Fruit fly (Drosophila melanogaster): ENCODE results near the gene Cpr65Ay.

The Cpr65Ay gene

DNA sequence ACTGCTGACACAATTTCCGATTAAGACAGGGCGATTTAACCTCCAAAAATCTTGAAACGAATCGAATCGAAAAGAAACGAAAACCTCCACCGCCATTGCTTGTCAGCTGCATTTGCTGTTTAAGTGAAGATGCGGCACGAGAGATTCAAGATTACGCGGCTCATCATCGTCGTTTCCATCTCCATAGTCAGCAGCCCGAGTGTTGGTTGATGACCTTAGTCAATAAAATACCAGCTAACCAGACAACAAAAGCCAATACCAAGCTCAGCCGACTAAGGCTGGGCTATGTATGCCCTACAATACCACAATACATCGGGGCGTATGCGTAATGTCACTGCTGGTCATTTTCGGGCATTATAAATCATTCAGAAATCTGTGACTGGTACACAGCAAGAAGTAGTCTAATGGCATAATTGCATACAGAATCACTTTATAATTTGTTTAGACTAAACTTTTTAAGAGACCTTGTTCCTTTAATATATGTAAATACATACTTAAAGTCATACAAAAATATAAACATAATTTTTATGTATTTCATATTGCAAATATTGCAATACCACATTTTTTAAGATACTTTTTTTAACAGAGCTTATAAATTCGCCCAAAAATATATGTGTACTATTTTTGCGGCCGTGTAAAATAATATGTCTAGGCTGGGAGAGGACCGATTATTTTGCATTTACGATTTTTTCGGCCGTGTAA, 17.5 kb downstream of the Cpr65Ay start:
- TF ChIP-seq ttk (optimal IDR thresholded peaks at IDR 0.05) (no peak), Myc (optimal IDR thresholded peaks at IDR 0.05) (no peak), Sin3A (optimal IDR thresholded peaks at IDR 0.05) (no peak), h (optimal IDR thresholded peaks at IDR 0.05) (no peak), insv (optimal IDR thresholded peaks at IDR 0.05) (no peak), psq (optimal IDR thresholded peaks at IDR 0.05) (no peak)

DNA sequence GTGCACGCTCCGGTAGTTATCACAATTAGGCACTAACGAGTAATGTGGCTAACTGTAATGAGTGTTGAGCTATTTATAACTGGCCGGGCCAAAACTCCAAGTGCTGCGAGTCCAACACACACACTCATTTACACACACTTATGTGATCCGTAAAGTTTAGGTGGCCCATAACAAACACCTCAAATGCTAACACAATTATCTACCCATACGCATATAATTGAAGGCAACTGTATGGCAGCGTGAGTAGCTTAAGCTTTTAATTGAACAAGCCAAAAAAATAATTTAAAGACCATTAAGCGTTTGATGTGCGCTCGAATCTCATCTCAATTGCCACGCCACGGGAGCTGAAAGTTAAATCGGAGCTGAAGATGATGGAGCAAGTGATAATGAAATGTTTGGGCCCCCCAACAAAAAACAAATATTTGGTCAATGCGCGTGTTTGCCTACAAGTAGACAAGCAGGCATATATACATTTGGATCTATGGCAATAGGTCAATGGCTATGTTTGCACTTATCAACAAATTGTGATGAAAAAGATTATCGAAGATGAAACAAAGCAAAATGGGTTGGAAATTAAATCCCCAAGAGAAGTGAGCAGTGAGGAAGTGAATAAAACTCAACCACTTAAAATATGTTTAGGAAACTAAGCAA, 18.4 kb downstream of the Cpr65Ay start, which contains the start of gene Cpr65Av:
Gene Cpr65Av (minus strand): TSS at position 51 of the 651 bp plus-strand sequence.
- no peak for TF ChIP-seq Sin3A (optimal IDR thresholded peaks at IDR 0.05)
- no peak for TF ChIP-seq h (optimal IDR thresholded peaks at IDR 0.05)

DNA sequence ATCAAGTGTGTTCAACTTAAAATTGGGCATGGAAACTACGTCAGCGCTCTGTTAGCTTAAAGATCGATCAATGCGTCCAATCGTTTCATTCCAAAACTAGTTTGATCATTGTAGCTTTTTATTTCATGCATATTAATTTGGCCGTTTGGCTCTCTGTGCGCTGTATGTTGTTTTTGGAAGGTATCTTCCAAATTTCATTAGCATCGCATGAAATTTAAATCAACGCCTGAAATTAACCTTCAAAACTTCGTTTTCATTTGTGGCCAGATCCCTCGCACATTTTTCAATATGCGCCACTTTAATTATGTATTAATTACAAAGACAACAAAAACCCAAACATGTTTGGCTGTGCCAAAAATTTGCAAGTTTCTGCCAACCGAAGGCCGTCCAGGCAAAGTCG, 19.8 kb downstream of the Cpr65Ay start:
- TF ChIP-seq Sin3A (optimal IDR thresholded peaks at IDR 0.05) (no peak), psq (optimal IDR thresholded peaks at IDR 0.05) (no peak), h (optimal IDR thresholded peaks at IDR 0.05) (no peak), Myc (optimal IDR thresholded peaks at IDR 0.05) (no peak), insv (optimal IDR thresholded peaks at IDR 0.05) (no peak), ttk (optimal IDR thresholded peaks at IDR 0.05) (no peak)

DNA sequence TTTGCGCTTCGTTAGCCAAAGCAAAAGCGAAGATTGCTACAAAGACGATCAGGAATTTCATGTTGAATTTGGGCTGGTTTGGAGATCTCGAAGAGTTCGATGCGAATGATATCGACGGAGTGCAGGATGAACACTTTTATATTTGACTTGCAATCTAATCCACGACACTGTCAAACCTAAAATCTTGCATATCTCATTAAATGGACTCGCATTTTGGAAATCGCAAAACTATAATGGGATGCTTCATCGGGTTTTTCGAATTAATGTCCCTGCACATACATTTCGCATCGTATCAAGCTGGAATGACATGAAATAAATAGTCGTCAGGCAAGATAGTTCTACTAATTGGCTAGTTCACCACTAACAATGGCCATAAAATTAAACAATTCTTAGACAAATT, 20.4 kb downstream of the Cpr65Ay start, which contains the start of gene Lcp65Ae:
Gene Lcp65Ae (minus strand): TSS at position 101 of the 400 bp plus-strand sequence.
- TF ChIP-seq Myc (optimal IDR thresholded peaks at IDR 0.05) (no peak), ttk (optimal IDR thresholded peaks at IDR 0.05) (no peak), Sin3A (optimal IDR thresholded peaks at IDR 0.05) (no peak), h (optimal IDR thresholded peaks at IDR 0.05) (no peak), insv (optimal IDR thresholded peaks at IDR 0.05) (no peak), psq (optimal IDR thresholded peaks at IDR 0.05) (no peak)

DNA sequence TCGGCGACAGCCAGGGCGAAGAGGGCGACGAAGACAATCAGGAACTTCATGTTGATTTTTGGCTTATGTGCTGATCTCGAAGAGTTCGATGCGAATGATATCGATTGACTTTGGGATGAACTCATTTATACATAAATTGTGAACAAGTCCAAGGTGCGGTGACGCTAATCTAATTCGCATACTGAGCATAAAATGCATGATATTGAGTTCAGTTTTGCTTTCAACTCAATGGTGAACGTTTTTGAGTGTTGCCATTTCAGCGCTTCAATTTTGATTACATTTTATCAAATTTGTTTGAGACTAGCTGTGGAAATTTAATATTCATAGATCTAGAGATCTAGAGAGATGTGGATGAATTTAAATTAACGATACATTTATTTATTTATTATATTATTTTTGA, 21.7 kb downstream of the Cpr65Ay start, which contains the start of gene Lcp65Af:
Gene Lcp65Af (minus strand): TSS at position 101 of the 400 bp plus-strand sequence.
- TF ChIP-seq insv (optimal IDR thresholded peaks at IDR 0.05) (no peak), Myc (optimal IDR thresholded peaks at IDR 0.05) (no peak), ttk (optimal IDR thresholded peaks at IDR 0.05) (no peak), psq (optimal IDR thresholded peaks at IDR 0.05) (no peak), h (optimal IDR thresholded peaks at IDR 0.05) (no peak), Sin3A (optimal IDR thresholded peaks at IDR 0.05) (no peak)

DNA sequence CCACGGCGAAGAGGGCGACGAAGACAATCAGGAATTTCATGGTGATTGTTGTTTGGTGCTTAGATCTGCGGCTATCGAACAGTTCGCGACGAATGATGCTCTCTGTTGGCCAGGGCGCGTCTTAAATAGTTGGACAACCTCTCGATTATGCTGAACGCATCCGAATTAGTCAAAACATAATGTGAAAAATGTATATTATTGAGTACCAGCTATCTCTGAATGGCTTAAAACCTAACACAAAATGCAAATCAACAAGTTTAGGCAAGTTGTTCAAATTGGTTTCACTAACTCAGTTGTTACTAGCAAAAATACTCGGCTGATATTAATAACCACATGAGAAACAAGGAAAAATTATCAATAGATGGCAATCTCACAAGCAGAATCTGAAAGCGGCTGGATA, 23.3 kb downstream of the Cpr65Ay start, which contains the start of gene Lcp65Ag1:
Gene Lcp65Ag1 (minus strand): TSS at position 101 of the 400 bp plus-strand sequence.
- TF ChIP-seq h (optimal IDR thresholded peaks at IDR 0.05): no peak
- no peak for TF ChIP-seq ttk (optimal IDR thresholded peaks at IDR 0.05)
- no peak for TF ChIP-seq psq (optimal IDR thresholded peaks at IDR 0.05)
- no peak for TF ChIP-seq Myc (optimal IDR thresholded peaks at IDR 0.05)
- no peak for TF ChIP-seq insv (optimal IDR thresholded peaks at IDR 0.05)
- TF ChIP-seq Sin3A (optimal IDR thresholded peaks at IDR 0.05): no peak

DNA sequence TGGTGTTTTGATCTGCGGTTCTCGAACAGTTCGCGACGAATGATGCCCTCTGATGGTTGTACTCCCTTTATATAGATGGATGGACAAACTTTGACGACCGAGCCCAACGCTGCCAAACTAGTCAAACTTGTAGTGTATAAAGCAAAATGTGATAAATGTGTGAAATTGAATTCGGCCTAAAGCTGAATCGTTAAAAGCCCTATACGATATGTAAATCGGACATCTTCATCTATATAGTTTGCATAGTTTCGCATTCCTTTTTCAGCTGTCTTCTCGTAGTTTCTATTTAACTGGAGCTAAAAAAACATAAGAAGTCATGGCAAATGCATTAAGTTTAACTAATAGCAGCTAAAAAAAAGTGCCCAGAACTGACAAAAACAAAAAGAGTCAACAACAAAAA, 24.9 kb downstream of the Cpr65Ay start, which contains the start of gene Lcp65Ag2:
Gene Lcp65Ag2 (minus strand): TSS at position 48 of the 400 bp plus-strand sequence.
- no peak for TF ChIP-seq insv (optimal IDR thresholded peaks at IDR 0.05)
- no peak for TF ChIP-seq ttk (optimal IDR thresholded peaks at IDR 0.05)
- TF ChIP-seq Myc (optimal IDR thresholded peaks at IDR 0.05): no peak
- TF ChIP-seq Sin3A (optimal IDR thresholded peaks at IDR 0.05): no peak
- TF ChIP-seq h (optimal IDR thresholded peaks at IDR 0.05): no peak
- no peak for TF ChIP-seq psq (optimal IDR thresholded peaks at IDR 0.05)

DNA sequence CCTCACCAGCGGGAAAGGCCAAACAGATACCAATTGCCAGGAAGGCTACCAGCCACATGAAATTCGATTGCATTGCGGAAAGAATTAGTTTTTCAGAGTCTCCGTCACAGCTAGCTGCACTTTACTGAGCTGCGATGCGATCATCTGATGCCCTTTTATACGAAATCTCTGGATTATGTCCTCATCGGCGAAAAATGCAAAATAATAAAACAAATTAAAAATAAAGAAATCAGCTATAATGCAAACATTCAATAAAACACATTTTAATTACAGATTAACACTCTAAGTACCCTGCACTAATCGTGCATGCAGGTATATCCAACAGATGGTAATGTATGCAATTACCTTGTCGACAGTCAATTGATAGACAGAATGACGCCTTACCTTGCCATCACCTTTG, 26.4 kb downstream of the Cpr65Ay start, which contains the start of gene Cpr65Au:
Gene Cpr65Au (minus strand): TSS at position 101 of the 400 bp plus-strand sequence.
- TF ChIP-seq insv (optimal IDR thresholded peaks at IDR 0.05): no peak
- TF ChIP-seq Sin3A (optimal IDR thresholded peaks at IDR 0.05): no peak
- no peak for TF ChIP-seq ttk (optimal IDR thresholded peaks at IDR 0.05)
- TF ChIP-seq Myc (optimal IDR thresholded peaks at IDR 0.05): no peak
- no peak for TF ChIP-seq h (optimal IDR thresholded peaks at IDR 0.05)

DNA sequence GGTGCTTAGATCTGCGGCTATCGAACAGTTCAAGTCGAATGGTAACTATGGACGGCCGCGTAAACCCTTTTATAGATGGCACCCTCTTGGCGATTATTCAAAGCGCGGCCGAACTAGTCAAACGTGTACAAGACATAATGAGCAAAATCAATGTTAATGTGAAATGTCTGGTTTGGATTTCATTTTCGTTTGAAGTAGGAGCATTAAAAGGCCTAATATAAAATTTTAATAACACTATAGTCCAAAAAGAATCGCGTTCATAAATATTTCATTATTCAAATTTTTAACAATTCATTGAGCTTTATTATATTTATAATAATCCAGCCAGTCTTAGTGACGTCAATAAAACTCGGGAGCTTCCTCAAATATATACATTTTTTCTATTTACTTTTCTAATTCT, 27.5 kb downstream of the Cpr65Ay start, which contains the start of gene Lcp65Ag3:
Gene Lcp65Ag3 (minus strand): TSS at position 46 of the 400 bp plus-strand sequence.
- TF ChIP-seq insv (optimal IDR thresholded peaks at IDR 0.05): no peak
- no peak for TF ChIP-seq Myc (optimal IDR thresholded peaks at IDR 0.05)

DNA sequence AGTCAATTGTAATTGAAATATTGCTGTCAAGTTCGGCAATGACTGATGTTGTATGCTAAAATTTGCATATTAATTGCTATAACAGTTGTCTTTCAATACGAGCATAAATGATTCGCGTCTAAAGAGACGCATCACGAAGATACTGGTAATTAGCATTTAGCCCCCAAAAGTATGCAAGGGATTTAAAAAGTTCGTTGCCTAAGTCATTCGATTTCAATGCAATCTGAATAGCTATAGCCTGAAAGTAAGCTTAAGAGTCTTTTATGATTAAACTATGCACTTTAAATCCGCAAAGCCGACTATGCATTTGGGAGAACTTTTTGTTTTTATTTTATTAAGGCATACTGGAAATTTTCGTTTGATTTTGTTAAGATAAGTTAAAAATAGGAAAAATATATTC, 28.8 kb downstream of the Cpr65Ay start:
- TF ChIP-seq h (optimal IDR thresholded peaks at IDR 0.05) (no peak), Myc (optimal IDR thresholded peaks at IDR 0.05) (no peak), insv (optimal IDR thresholded peaks at IDR 0.05) (no peak), ttk (optimal IDR thresholded peaks at IDR 0.05) (no peak), psq (optimal IDR thresholded peaks at IDR 0.05) (no peak)

DNA sequence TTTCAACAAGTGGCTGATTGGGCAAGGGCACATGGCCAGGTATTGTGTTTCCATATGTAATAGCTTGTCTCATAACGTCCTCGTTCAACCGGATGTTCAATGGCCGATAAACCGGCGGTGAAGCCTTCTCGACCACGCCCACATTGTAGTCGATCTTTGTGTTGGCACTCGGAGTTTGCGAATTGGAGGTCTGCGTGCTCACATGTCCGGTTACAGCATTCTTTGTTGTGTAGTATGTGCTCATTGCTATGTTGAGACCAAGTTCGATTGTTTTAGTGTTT, 33.1 kb downstream of the Cpr65Ay start:
- no peak for TF ChIP-seq h (optimal IDR thresholded peaks at IDR 0.05)

DNA sequence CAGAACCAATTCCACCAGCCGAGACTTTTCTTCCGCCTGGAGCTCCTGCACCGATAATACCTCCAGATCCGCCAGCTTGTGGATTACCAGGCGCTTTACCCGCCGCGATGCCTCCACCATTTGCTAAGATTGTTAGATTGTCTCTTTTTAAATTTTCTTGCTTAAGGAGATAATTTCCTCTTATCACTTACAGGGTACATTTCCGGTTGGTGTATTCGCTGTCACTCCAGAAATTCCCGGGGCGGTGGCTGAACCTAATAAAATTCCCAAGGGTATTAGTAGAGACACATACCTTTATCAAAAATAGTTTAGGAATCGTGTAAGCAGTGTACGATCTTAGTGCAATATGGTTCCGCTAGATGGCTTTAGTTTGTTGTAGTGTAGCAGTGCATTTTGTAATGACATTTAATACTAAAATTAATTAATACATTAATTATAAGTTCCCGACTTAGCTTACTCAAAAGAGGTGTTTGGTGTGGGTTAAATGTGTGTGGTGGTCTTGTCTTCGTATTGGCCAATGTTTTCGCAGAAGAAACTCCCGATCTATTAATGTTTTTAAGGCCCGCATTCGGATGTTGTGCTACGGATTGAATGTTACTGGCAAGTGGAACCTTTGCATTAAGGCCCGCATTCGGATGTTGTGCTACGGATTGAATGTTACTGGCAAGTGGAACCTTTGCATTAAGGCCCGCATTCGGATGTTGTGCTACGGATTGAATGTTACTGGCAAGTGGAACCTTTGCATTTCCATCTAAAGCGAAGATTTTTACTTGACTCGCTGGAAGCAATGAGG, 33.6 kb downstream of the Cpr65Ay start:
- TF ChIP-seq insv (optimal IDR thresholded peaks at IDR 0.05) (no peak), Myc (optimal IDR thresholded peaks at IDR 0.05) (no peak), Sin3A (optimal IDR thresholded peaks at IDR 0.05) (no peak), psq (optimal IDR thresholded peaks at IDR 0.05) (no peak), ttk (optimal IDR thresholded peaks at IDR 0.05) (no peak), h (optimal IDR thresholded peaks at IDR 0.05) (no peak)
